Worm (Caenorhabditis elegans) whole organism, dauer: Measurements from ENCODE around the gene let-268.

Source experiments
- unc-62 ChIP-seq: sonication (generic microtip); optimal IDR thresholded peaks from 2 replicates; lab custom pipeline; 2017; ENCODE audit warnings: missing biosample characterization, missing genetic modification reagents, missing genetic modification characterization

Gene let-268

ce11 chrII:9990812-9991211 is 49.0 kb downstream of the let-268 start, which contains the start of gene lec-3:
Gene lec-3, plus strand, starts transcription at chrII:9991112.
- TF ChIP-seq unc-62 (GFP tag; lab: Kevin White, UChicago) = no peak

ce11 chrII:9989533-9989932 is 50.2 kb downstream of the let-268 start:
- TF ChIP-seq unc-62 (GFP tag; lab: Kevin White, UChicago) = no peak

- no peak for TF ChIP-seq unc-62 (GFP tag; lab: Kevin White, UChicago)
Observed at ce11 chrII:9988620-9989019, 51.2 kb downstream of the let-268 start.

ce11 chrII:9986635-9987575 is 52.9 kb downstream of the let-268 start:
- TF ChIP-seq unc-62 (GFP tag; lab: Kevin White, UChicago) = no peak

- no peak for TF ChIP-seq unc-62 (GFP tag; lab: Kevin White, UChicago)
Observed at ce11 chrII:9984866-9985336, 54.9 kb downstream of the let-268 start.
